Worm (Caenorhabditis elegans) whole organism, L4/young adult: ENCODE results near the gene ZK792.12.

Source experiments
- dao-5 ChIP-seq: sonication (generic microtip); optimal IDR thresholded peaks from 2 replicates; lab custom pipeline; 2016; ENCODE audit warnings: missing genotype, missing genetic modification characterization, moderate library complexity, missing compliant biosample characterization
- him-1 ChIP-seq: sonication (generic microtip); optimal IDR thresholded peaks from 2 replicates; lab custom pipeline; 2016; ENCODE audit warnings: missing genotype, missing genetic modification reagents, missing genetic modification characterization, missing compliant biosample characterization

DNA sequence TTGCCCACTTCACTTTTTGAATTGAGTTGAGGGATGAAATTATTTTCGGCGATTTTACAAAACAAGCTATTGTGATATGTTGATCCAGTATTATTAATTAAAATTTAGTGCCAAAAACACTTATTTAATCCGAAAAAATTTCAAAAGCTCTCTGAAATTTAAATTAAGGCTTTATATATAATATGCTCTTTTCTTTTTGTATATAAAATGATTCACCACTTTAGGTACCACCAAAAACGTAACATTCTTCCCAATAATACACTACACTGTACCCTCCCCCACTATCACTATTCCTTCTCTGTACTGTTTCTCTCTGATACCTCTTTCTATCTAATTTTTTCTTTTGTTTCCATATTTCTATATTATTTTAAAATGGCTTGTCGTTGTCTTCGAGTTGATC, 49.8 kb upstream of the ZK792.12 start, which contains the start of gene prx-2:
- TF ChIP-seq him-1 (tag; lab: Kevin White, UChicago) (no peak), dao-5 (tag; lab: Kevin White, UChicago) (no peak)
